Worm (Caenorhabditis elegans) whole organism, midembryonic: ENCODE results near the gene hmg-1.2.

Experiments used
- flt-1 ChIP-seq: fragments of 200-800 bp; sonication (Bioruptor generic); IDR thresholded peaks from 2 replicates; pipeline ENCODE4 v1.3.6; 2022; ENCODE audit warnings: missing genetic modification characterization, missing compliant biosample characterization
- ref-1 ChIP-seq: fragments of 200-800 bp; sonication (Bioruptor generic); conservative IDR thresholded peaks from 2 replicates; pipeline ENCODE4 v1.3.6; 2022; ENCODE audit warnings: missing genetic modification reagents, missing genetic modification characterization, missing compliant biosample characterization
- ztf-23 ChIP-seq: fragments of 200-800 bp; sonication (Bioruptor generic); IDR thresholded peaks from 2 replicates; pipeline ENCODE4 v1.3.6; 2022; ENCODE audit warnings: missing genetic modification reagents, missing genetic modification characterization, missing compliant biosample characterization
- ztf-29 ChIP-seq: fragments of 200-800 bp; sonication (Bioruptor generic); IDR thresholded peaks from 2 replicates; pipeline ENCODE4 v1.3.6; 2022; ENCODE audit warnings: missing genetic modification reagents, missing genetic modification characterization, missing compliant biosample characterization

DNA sequence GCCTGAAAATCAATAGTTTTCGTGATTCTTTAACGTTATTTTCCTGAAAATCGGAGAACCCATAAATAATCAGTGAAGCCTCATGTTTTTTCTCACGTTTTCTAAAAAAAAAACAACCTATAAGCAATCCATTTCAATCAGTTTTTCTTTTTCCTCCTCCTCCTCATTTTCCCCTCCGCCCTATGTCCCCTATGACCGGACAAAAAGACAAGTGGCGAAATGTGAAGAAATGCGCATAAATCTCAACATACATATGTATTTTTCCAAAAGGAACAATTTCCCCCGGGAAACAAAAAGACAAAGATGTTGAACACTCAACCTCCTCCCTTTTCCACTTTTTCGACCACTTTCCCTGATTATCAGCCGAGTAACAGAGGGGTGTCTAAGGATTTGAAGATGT is 35.3 kb downstream of the hmg-1.2 start:
- TF ChIP-seq flt-1, result no peak
- no peak for TF ChIP-seq ref-1 (GFP tag; lab: Robert Waterston, UW)
- TF ChIP-seq ztf-29 (GFP tag; lab: Robert Waterston, UW), result no peak
- TF ChIP-seq ztf-23 (GFP tag; lab: Robert Waterston, UW), result no peak
